Fruit fly (Drosophila melanogaster): ENCODE data around the gene Or10a.

The Or10a gene

DNA sequence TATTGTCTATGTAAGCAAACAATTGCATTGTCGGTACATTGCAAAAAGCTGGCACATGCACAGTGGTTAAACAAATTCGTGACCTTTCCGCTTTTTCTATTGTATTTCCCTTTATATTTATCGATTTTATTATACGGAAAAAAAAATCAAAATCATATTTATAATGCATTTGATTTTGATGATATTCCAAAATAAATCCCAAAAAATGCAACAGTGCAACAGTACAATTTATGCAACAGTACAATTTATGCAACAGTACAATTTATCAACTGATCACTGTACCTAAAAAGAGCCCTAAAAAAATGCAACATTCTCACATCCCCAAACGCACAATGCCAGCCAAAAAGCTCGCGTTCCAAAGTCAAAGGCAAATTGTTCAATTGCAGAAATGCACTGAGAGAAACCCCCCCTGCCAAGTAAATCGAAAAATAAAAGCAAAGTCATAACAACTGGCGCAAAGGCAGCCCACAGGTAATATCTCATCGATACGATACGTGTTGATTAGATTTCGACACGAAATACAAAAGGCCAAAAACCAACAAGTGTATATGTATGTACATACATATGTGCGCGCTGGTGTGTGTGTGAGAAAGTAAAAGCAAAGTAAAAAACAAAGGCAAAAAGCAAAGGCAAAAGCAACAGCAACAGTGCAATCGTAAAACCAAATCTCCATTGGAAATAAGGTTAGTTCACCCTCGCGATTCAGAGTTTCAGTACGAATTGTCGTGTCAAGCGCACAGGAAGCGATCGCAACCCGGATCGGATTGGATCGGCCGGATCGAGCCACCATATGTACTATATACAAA lies 24.8 kb upstream of the Or10a start, which contains the start of gene Sk1:
Sk1 (plus strand) TSS at position 711 of the 806 bp plus-strand sequence.
- no peak for TF ChIP-seq CG17801 (GFP tag; optimal IDR thresholded peaks at IDR 0.05; ENCODE audit: partially characterized antibody)

DNA sequence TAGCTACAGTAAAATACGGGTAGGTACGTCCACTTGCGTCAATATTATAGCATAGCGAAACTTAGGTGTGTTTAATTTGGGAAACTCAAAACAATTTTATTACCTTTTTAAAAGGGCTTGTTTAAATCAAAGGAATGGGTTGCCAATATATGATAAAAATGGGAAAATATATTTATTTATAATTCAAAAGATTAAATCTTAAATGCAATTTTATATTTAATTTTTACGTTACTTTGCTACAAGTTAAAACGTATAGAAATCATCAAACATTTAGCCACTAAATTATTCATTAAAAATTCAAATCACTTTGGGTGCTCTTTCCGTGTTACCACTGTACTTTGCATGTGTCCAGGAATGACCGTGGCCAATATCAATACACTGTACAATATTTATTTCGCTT lies 23.7 kb upstream of the Or10a start:
- TF ChIP-seq CG17801 (GFP tag; optimal IDR thresholded peaks at IDR 0.05; ENCODE audit: partially characterized antibody): peak; percentile 39

DNA sequence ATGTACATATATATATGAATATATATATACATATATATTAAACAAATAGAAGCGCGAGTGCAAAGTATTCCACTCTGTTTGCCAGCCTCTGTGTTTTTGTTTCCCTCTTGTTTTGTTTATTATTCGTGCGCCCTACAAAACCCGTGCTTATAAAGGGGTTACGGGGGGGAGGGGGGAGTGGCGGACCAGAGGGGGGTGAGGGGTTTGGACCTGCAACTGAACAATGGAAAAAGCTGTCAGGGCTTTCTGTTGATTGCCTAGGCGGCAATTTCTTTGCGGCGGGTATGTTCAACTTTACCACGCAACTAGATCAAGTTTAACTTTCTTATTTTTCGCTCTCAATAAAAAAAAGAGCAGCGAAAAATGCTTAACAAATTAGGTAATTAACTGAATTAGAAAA lies 22.0 kb upstream of the Or10a start:
- TF ChIP-seq CG17801 (GFP tag; optimal IDR thresholded peaks at IDR 0.05; ENCODE audit: partially characterized antibody): no peak

DNA sequence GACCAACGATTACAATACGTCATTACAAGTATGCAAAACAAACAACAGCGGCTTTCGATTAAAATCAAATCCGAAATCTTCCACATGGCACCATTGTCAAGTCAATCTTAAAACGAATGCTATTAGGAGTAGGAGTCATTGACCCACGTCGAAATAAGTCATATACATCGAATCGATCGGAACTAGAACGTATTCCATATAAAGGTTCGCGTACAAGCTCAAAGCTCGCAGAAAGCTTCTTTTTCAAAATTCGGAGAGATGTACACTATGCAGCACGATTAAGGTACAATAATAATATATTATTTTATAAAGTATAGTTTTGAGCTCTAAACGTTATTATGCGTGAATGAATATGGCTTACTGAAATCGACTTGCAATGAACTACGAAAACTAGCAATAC lies 16.7 kb upstream of the Or10a start:
- no peak for TF ChIP-seq CG17801 (GFP tag; optimal IDR thresholded peaks at IDR 0.05; ENCODE audit: partially characterized antibody)

DNA sequence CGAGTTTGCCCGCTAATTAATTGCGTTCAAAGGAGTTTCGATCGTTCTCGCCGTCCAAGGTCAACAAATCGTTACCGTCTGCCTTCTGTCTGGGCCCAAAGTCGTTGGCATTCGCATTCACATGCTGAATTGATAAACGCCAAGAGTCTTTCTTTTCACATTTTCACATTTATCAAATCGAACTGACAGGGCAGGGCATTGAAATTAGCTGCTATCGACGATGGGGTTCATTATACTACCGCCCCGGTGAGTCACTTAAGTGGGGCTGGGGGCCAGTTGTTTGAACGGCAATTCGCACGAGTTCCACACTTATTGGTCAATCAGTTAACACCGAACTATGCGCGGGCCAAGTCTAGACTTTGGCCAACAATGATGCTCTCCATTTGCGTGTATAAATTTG lies 13.7 kb upstream of the Or10a start:
- no peak for TF ChIP-seq CG17801 (GFP tag; optimal IDR thresholded peaks at IDR 0.05; ENCODE audit: partially characterized antibody)

DNA sequence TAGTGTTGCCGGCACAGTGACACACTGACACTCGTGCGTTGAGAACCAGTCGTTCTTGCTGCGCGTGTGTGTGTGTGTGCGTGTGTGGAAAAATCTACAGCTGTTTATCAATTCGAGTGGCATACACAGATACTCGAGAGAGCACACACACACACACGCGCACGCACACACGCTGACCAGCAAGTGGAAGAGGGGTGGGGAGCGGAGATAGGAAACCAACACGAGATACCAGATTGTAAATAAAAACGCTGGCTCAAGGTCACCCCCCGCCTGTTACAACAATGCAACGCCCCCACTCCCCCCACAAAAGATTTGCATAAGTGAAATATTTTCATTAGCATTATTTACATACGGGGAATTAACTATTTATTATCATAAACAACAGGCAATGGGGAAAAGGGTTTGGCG lies 10.1 kb upstream of the Or10a start:
- no peak for TF ChIP-seq CG17801 (GFP tag; optimal IDR thresholded peaks at IDR 0.05; ENCODE audit: partially characterized antibody)

DNA sequence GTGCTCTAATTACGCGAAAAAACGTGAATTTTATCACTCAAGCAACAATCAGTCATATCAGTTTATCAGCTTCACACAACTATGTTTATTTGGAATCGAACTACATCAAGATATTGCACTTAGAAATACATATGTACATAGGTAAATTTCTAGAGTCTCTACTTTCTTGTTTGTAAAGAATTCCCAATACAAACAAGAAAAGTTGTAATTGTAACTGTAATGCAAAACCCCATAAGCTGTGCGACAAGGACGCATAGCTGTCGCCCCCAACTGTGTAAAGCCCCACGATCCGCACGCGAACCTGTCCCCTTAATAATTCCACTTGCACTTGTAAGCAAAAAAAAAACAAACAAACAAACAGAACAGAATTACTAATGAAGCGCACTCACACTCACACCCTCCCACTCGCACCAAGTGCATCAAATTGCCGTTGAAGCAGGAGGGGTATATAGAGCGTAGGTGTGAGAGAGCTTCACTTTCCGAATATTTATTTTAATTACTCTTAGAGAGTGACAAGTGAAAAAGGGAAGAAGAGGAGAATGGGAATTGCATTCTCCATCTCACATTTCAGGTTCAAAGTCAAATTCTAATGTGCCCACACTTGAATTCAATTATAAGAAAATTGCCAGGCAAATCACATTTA lies 8.9 kb upstream of the Or10a start:
- TF ChIP-seq CG17801 (GFP tag; optimal IDR thresholded peaks at IDR 0.05; ENCODE audit: partially characterized antibody): no peak

DNA sequence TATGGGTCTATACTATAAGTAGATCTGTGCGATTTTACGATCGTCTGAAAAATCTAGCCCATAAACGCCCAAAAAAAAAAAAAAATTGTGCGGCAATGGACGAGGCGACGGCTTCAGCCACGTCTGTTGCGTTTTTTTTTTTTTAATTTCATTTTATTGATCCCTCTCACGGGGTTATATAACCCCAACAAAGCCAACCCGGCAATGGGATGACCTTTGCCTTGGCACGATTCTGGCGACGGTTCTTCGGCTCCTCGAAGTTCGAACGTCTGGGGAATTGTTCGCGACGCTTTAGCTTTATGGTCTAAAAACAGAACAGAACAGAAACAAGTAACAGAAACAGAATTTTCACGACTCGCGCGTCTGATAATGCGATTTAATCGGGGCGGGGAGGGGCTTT lies 8.2 kb upstream of the Or10a start:
- no peak for TF ChIP-seq CG17801 (GFP tag; optimal IDR thresholded peaks at IDR 0.05; ENCODE audit: partially characterized antibody)

DNA sequence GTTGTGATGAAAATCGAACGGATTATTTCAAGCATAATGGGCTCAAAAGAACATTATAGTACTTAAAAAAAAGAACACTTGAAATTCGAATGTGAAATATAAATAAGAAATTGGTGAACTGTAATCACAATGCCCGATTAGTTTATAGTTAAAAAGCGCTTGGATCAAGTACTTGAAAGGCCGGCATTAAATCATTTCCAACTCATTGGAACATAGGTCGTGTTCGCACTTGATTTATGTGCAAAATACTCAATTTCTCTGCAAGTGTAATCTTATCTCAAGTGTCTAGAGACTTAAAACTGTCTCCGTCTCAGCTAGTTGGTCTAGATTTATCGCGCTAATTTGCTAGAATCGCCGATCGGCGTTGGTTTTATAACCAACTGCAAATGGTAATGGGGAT lies 7.3 kb upstream of the Or10a start:
- no peak for TF ChIP-seq CG17801 (GFP tag; optimal IDR thresholded peaks at IDR 0.05; ENCODE audit: partially characterized antibody)

DNA sequence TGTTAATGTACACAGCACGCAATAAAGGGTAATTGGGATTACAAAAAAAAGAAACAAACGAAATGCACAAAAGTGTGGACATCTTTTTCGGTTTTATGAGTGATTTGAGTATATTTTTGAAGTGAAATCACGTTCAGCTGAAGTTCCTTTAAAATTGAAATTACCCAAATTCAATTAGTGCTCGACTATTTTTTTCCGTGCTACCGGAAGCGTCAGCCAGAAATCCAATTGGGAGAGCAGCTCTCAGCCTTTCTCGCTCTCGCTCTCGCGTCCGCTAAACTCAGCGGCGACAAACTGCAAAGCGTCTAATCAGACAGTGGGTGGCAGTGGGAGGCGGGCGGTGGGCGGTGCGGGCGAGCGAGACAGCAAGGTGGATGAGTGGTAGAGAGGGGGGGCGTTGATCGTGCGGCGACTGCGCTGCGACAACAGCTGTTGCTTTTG lies 6.1 kb upstream of the Or10a start:
- TF ChIP-seq CG17801 (GFP tag; optimal IDR thresholded peaks at IDR 0.05; ENCODE audit: partially characterized antibody): peak; percentile 89

DNA sequence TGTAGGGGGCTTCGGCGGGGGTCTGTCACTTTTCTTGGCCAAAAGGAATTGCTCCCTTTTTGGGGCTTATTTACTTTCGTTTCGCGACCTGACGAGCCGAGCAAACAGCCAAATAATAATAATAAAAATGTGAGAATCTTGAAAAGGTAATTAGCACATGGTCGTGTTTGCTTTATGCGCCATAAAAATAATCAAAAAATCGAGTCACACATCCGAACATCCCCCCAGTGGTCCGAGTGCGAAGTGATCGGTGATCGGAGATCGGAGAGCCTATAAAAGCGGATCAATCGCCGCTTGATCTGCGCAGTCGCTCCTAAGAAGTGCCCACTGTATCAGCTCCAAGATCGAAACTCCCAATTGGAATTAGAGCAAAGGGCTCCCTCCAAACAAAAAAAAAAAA lies 5.3 kb upstream of the Or10a start, which contains the start of gene Gs2:
Gs2 (plus strand) TSS at position 301 of the 400 bp plus-strand sequence.
- TF ChIP-seq CG17801 (GFP tag; optimal IDR thresholded peaks at IDR 0.05; ENCODE audit: partially characterized antibody): no peak

DNA sequence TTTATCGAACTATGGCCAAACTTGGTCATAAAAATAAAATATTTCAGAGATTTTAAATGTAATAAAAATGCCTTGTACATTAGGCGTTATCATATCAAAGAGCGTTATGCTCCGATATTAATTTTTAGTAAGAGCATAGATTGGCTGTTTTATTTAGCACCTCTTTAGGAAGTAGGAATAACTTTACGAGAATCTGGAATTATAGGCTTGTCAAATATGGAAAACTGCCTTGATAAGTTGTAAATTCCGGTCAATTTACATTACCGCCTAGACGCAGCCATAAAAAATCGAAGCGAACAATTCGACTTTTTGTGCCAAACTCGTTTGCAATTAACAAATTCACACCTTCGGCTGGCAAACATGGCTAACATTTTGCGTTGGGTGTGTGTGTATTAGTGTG lies 4.8 kb upstream of the Or10a start:
- no peak for TF ChIP-seq CG17801 (GFP tag; optimal IDR thresholded peaks at IDR 0.05; ENCODE audit: partially characterized antibody)

DNA sequence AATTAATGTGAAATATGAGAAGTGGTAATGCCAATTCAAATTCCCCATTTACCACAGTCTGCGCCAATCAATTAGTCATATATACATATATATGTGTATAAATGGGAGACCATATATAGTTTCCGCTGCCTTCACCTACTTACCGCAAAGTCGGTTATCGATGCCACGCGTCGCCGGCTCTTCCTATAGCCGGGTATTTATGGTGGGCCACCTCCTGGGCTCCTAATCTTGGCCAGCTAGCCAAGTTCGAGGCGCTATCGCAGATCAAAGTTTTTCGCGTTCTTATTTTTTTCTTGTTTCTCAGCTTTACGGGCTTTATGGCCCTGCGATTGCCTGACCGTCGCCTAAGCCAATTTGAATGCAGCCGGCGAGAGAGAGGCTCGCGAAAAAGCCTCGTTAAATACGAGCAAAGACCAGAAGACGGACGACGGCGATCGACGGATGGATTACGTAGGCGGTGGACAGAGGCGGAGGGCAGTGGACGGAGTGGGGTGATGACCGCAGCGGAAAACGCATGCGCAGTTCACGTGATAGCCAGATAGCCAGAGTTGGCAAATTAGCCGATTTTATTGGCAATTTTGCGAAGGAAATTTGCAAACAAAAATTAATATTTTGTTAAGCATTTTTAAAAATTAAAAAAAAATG lies 3.7 kb upstream of the Or10a start:
- no peak for TF ChIP-seq CG17801 (GFP tag; optimal IDR thresholded peaks at IDR 0.05; ENCODE audit: partially characterized antibody)

DNA sequence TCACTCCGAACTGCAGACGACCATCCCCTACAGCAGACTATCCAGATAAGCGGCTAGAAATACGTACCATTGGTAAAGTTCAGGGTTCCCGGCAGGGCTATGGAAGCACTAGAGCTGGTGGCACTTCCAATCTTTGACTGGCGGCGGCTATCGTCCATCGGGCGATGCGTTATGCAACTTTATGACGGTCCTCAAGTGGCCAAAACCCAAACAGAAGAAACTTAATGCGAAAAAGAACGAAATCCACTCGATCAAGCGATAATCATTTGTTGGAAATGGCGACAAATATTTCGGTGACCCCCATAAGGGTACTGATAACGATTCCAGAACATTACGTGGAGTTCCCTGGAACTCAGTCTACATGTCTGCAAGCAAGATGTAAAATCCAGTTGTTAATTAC lies 2.7 kb upstream of the Or10a start:
- TF ChIP-seq CG17801 (GFP tag; optimal IDR thresholded peaks at IDR 0.05; ENCODE audit: partially characterized antibody): no peak

DNA sequence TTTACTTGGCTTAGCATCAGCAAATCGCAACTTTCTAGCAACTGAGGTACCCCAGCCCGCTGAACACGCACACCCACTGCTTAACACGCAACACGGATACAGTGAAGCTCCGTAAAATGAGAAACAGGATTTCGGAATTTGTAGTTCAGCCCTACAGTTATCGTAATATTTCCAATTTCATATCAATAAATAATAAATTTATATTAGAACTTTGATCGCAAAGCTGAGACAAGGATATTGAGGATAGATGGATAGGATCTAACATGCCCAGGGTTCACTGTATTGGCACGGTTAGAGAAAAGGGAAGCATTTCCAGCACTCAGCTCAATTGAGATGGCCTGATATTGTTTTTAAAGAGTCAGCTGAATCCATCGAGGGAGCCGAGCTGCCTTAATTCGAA lies 2.0 kb upstream of the Or10a start:
- TF ChIP-seq CG17801 (GFP tag; optimal IDR thresholded peaks at IDR 0.05; ENCODE audit: partially characterized antibody): no peak

DNA sequence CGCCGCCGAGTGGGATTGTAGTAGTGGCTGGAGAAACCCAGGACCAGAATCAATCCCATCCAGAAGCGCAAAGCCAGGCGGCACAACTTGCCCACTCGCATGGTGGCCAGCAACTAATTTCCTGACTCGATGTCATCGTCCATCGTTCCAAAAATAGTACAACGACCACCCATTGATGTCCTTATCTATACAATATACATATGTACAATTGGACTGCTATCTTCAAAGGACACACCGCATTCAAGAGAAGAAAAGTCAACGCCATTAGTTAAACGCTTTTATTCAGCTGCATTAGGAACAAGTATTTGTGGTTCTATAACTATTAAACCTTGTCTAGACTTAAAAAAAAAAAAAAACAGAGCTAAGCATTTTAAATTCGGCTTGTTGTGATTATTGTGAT lies 4.1 kb downstream of the Or10a start, which contains the start of gene Gr10b:
Gr10b (minus strand) TSS at position 101 of the 400 bp plus-strand sequence.
- TF ChIP-seq CG17801 (GFP tag; optimal IDR thresholded peaks at IDR 0.05; ENCODE audit: partially characterized antibody): no peak
